Worm (Caenorhabditis elegans): ENCODE data around the gene C29F9.5.
"Not testable (repeated sequence)": the region's sequence is repeated elsewhere in the genome, so short reads cannot be mapped to it uniquely, and the experiment has no call there.

The C29F9.5 gene

ce11 chrIII:120199-120598 is 2.9 kb downstream of the C29F9.5 start, which contains the start of gene pals-24:
Gene pals-24 (plus strand): TSS chrIII:120435.
- TF ChIP-seq W03F9.2 (tag; optimal IDR thresholded peaks at IDR 0.05) (no peak), dao-5 (tag; optimal IDR thresholded peaks at IDR 0.05) (no peak), him-1 (tag; optimal IDR thresholded peaks at IDR 0.05) (no peak)

- not testable (repeated sequence) for TF ChIP-seq W03F9.2, dao-5, him-1 (tag; optimal IDR thresholded peaks at IDR 0.05)
Observed at ce11 chrIII:121983-122449, 4.7 kb downstream of the C29F9.5 start, which contains the start of gene C29F9.12. Gene C29F9.12 (minus strand): TSS chrIII:122033.

ce11 chrIII:124478-124877 is 7.2 kb downstream of the C29F9.5 start, which contains the start of gene pals-23:
Gene pals-23 (plus strand): TSS chrIII:124778.
- no peak for TF ChIP-seq dao-5 (tag; optimal IDR thresholded peaks at IDR 0.05)
- no peak for TF ChIP-seq W03F9.2 (tag; optimal IDR thresholded peaks at IDR 0.05)
- no peak for TF ChIP-seq him-1 (tag; optimal IDR thresholded peaks at IDR 0.05)

DNA sequence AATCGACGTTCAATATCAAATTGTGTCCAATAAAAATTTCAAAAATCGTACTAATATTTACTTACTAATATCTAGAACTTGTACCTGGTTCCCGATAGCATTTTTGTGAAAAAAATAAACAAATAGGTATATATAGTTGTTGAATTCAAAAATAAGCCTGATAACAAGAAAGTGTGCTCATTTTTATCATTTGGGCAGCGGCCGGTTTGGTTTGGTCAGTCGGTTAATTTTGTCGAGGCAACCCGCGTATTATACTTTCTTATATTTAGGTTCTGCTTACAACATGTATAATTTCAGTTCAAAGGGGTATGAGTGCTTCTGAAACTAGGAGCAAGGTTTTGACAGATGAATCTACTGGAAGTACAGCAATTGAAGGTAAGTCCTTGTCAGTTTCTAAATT is 13.3 kb downstream of the C29F9.5 start, which contains the start of the genes nhr-280 and C29F9.2:
Gene nhr-280, minus strand, starts transcription at position 101 of the 400 bp plus-strand sequence.
Gene C29F9.2, plus strand, starts transcription at position 298 of the 400 bp plus-strand sequence.
- TF ChIP-seq W03F9.2 (tag; optimal IDR thresholded peaks at IDR 0.05): no peak
- no peak for TF ChIP-seq him-1 (tag; optimal IDR thresholded peaks at IDR 0.05)
- TF ChIP-seq dao-5 (tag; optimal IDR thresholded peaks at IDR 0.05): no peak

- TF ChIP-seq W03F9.2 (tag; optimal IDR thresholded peaks at IDR 0.05): no peak
- no peak for TF ChIP-seq dao-5 (tag; optimal IDR thresholded peaks at IDR 0.05)
- TF ChIP-seq him-1 (tag; optimal IDR thresholded peaks at IDR 0.05): no peak
Observed at ce11 chrIII:131627-132026, 14.3 kb downstream of the C29F9.5 start.

ce11 chrIII:132118-132517 is 14.8 kb downstream of the C29F9.5 start, which contains the start of gene pals-22:
Gene pals-22 (plus strand): TSS chrIII:132418.
- TF ChIP-seq dao-5 (tag; optimal IDR thresholded peaks at IDR 0.05) (no peak), W03F9.2 (tag; optimal IDR thresholded peaks at IDR 0.05) (no peak), him-1 (tag; optimal IDR thresholded peaks at IDR 0.05) (no peak)

ce11 chrIII:134194-134593 is 16.9 kb downstream of the C29F9.5 start, which contains the start of gene pals-25:
Gene pals-25 (plus strand): TSS chrIII:134494.
- TF ChIP-seq him-1 (tag; optimal IDR thresholded peaks at IDR 0.05) (no peak), W03F9.2 (tag; optimal IDR thresholded peaks at IDR 0.05) (no peak), dao-5 (tag; optimal IDR thresholded peaks at IDR 0.05) (no peak)

DNA sequence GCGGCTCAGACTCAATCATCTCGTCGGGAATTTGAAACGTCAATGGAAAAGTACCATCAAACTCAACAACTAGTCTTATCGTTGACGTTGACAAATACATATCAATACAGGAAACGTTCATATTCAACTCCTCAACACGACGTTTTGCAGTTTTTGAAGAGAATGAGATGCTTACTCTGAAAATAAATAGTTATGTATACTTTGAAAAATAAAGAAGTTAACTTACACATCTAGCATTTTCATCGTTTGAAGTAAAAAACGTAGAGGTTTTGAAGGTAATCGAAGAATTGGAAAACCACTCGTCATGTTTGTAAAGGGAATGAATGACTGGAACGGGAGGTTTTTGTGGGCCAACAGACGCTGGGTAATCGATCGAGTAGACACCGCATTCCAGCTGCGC is 23.6 kb downstream of the C29F9.5 start, which contains the start of gene fbxb-81:
Gene fbxb-81, minus strand, starts transcription at position 314 of the 400 bp plus-strand sequence.
- TF ChIP-seq him-1 (tag; optimal IDR thresholded peaks at IDR 0.05) (no peak), W03F9.2 (tag; optimal IDR thresholded peaks at IDR 0.05) (no peak), dao-5 (tag; optimal IDR thresholded peaks at IDR 0.05) (no peak)

DNA sequence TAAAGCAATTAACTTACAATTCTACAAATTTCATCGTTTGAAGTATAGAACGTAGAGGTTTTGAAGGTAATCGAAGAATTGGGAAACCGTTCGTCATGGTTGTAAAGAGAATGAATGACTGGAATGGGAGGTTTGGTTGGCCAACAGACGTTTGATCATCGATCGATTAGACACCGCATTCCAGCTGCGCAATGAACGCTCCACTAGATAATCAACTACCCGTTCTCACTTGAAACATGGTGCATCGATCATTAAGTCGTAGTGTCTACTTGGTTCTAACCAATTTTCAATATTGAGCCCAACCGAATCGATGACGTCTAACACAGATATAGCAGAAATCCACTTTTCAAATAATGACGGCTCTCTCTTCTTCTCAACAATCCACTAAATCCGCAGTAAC is 25.8 kb downstream of the C29F9.5 start, which contains the start of gene fbxb-82:
Gene fbxb-82, minus strand, starts transcription at position 101 of the 400 bp plus-strand sequence.
- TF ChIP-seq dao-5 (tag; optimal IDR thresholded peaks at IDR 0.05): no peak
- TF ChIP-seq him-1 (tag; optimal IDR thresholded peaks at IDR 0.05): no peak
- TF ChIP-seq W03F9.2 (tag; optimal IDR thresholded peaks at IDR 0.05): no peak

ce11 chrIII:145078-145477 is 27.8 kb downstream of the C29F9.5 start, which contains the start of the genes T17A3.12 and fbxb-83:
Gene T17A3.12 (minus strand): TSS chrIII:145178.
Gene fbxb-83 (minus strand): TSS chrIII:145211.
- TF ChIP-seq dao-5 (tag; optimal IDR thresholded peaks at IDR 0.05): no peak
- TF ChIP-seq him-1 (tag; optimal IDR thresholded peaks at IDR 0.05): no peak
- TF ChIP-seq W03F9.2 (tag; optimal IDR thresholded peaks at IDR 0.05): no peak

DNA sequence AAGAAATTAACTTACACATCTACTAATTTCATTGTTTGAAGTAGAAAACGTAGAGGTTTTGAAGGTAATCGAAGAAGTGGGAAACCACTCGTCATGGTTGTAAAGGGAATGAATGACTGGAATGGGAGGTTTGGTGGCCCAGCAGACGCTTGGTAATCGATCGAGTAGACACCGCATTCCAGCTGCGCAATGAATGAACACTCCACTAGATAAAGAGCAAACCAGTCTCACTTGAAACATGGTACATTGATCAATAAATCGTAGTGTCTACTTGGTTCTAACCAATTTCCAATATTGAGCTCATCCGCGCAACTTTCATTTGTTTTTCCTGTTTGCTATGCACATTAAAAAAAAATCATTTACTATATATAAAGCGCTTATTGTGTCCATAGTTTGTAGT is 29.1 kb downstream of the C29F9.5 start, which contains the start of gene fbxb-84:
Gene fbxb-84, minus strand, starts transcription at position 101 of the 400 bp plus-strand sequence.
- TF ChIP-seq W03F9.2 (tag; optimal IDR thresholded peaks at IDR 0.05) (no peak), dao-5 (tag; optimal IDR thresholded peaks at IDR 0.05) (no peak), him-1 (tag; optimal IDR thresholded peaks at IDR 0.05) (no peak)

DNA sequence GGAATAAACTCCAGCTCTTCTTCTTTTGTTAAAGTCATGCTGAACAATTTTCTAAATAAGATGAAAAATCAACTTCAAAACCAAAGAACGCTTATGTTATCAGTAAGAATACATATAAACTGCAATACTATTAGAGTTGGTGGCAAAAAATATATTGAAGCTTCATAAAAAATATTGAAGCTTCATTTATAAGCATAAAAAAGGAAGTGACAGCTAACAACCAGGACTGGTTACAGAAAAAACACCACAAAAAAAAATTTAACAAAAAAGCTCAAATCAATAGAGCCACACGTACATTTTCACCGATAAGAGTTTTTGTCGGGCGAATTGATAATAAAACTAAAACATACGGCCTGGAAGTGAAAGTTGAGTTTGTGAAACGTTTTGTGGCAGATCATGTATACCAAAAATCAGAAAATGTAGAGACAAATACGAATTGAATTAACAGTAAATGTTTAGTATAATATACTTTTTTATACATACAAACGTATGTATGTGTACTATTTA is 30.3 kb downstream of the C29F9.5 start, which contains the start of gene sqst-5:
Gene sqst-5, minus strand, starts transcription at position 51 of the 507 bp plus-strand sequence.
- no peak for TF ChIP-seq dao-5 (tag; optimal IDR thresholded peaks at IDR 0.05)
- TF ChIP-seq W03F9.2 (tag; optimal IDR thresholded peaks at IDR 0.05): no peak
- TF ChIP-seq him-1 (tag; optimal IDR thresholded peaks at IDR 0.05): no peak

ce11 chrIII:149132-149531 is 31.8 kb downstream of the C29F9.5 start:
- TF ChIP-seq him-1 (tag; optimal IDR thresholded peaks at IDR 0.05): no peak
- TF ChIP-seq dao-5 (tag; optimal IDR thresholded peaks at IDR 0.05): no peak
- TF ChIP-seq W03F9.2 (tag; optimal IDR thresholded peaks at IDR 0.05): no peak

- TF ChIP-seq W03F9.2 (tag; optimal IDR thresholded peaks at IDR 0.05) (no peak), dao-5 (tag; optimal IDR thresholded peaks at IDR 0.05) (no peak), him-1 (tag; optimal IDR thresholded peaks at IDR 0.05) (no peak)
Observed at ce11 chrIII:151084-151483, 33.8 kb downstream of the C29F9.5 start.

Measured in whole organism, L4/young adult.